Fruit fly (Drosophila melanogaster) S2 (cell line): ENCODE data around the gene grass.

ENCODE experiments used
- CG8478 ChIP-seq: fragments of >200 bp; optimal IDR thresholded peaks from 2 replicates; lab custom pipeline; 2018
- CTCF ChIP-seq, 2 experiments: fragments of >200 bp; optimal IDR thresholded peaks; 2 replicates each; lab custom pipeline; 2018

- TF ChIP-seq CTCF (optimal IDR thresholded peaks at IDR 0.05; lab: Kevin White, UChicago) (no peak), CG8478 (lab: Kevin White, UChicago) (no peak)
Measured at dm6 chr3R:27201538-27202281, 44.0 kb downstream of the grass start.
